Worm (Caenorhabditis elegans): ENCODE data around the gene shn-1.

DNA sequence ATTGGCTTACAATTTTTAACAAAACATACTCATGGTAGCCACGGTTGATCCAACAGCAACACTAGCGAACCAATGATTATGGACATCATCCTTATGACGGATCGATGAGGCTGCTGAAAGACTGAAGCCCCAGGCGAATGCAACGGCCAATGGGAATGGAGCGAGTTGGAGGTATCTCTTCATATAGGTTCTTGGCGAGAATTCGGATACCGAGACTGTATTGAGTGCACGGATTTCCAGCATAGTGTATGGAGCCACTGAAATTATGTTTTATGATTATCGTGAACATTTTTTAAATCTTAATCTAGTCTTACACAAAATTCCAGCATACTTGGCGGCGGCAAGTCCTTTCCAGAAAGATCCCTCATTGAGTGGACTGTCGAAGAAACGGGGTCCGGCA lies 46.2 kb downstream of the shn-1 start:
- TF ChIP-seq T07F8.4 (tag; optimal IDR thresholded peaks at IDR 0.05) (no peak), madf-10 (tag; optimal IDR thresholded peaks at IDR 0.05) (no peak), Y53G8AR.9 (GFP tag; conservative IDR thresholded peaks at IDR 0.05) (no peak), ets-4 (GFP tag; optimal IDR thresholded peaks at IDR 0.05) (no peak), snpc-1.3 (tag; optimal IDR thresholded peaks at IDR 0.05; ENCODE audit: insufficient read depth) (no peak), ceh-79 (tag; optimal IDR thresholded peaks at IDR 0.05) (no peak)

All from whole organism, young adult.